Worm (Caenorhabditis elegans) whole organism, L2 larva: ENCODE results near the gene srx-105.

Experiments
- aly-2 ChIP-seq: fragments of 150-350 bp; optimal IDR thresholded peaks from 2 replicates; lab custom pipeline; 2014; ENCODE audit warnings: missing biosample characterization, missing genetic modification characterization
- ama-1 ChIP-seq: fragments of 150-350 bp; optimal IDR thresholded peaks from 2 replicates; lab custom pipeline; 2018; ENCODE audit warnings: inconsistent platforms
- blmp-1 ChIP-seq: sonication (generic microtip); optimal IDR thresholded peaks from 2 replicates; lab custom pipeline; 2017; ENCODE audit warnings: missing genetic modification characterization, mild to moderate bottlenecking, missing compliant biosample characterization, antibody characterized with exemption, moderate library complexity; ENCODE audit not compliant: insufficient read depth
- lin-11 ChIP-seq: fragments of 150-350 bp; sonication (generic microtip); optimal IDR thresholded peaks from 2 replicates; lab custom pipeline; 2014; ENCODE audit warnings: missing biosample characterization, missing genetic modification characterization, inconsistent platforms, mixed read lengths
- lin-13 ChIP-seq: fragments of 150-350 bp; optimal IDR thresholded peaks from 2 replicates; lab custom pipeline; 2014; ENCODE audit warnings: missing biosample characterization, missing genetic modification reagents, missing genetic modification characterization
- mab-5 ChIP-seq: fragments of 150-350 bp; optimal IDR thresholded peaks from 2 replicates; lab custom pipeline; 2014; ENCODE audit warnings: missing biosample characterization, missing genetic modification characterization
- nhr-12 ChIP-seq: fragments of 150-350 bp; optimal IDR thresholded peaks from 2 replicates; lab custom pipeline; 2014; ENCODE audit warnings: missing biosample characterization, missing genetic modification characterization
- nhr-25 ChIP-seq: fragments of 150-350 bp; sonication (generic microtip); optimal IDR thresholded peaks from 3 replicates; lab custom pipeline; 2014; ENCODE audit warnings: missing biosample characterization, missing genetic modification characterization
- snpc-4 ChIP-seq: fragments of 150-350 bp; optimal IDR thresholded peaks from 2 replicates; lab custom pipeline; 2014; ENCODE audit warnings: missing biosample characterization, missing genetic modification characterization
- ztf-4 ChIP-seq: fragments of 150-350 bp; optimal IDR thresholded peaks from 2 replicates; lab custom pipeline; 2014; ENCODE audit warnings: missing biosample characterization, missing genetic modification characterization

DNA sequence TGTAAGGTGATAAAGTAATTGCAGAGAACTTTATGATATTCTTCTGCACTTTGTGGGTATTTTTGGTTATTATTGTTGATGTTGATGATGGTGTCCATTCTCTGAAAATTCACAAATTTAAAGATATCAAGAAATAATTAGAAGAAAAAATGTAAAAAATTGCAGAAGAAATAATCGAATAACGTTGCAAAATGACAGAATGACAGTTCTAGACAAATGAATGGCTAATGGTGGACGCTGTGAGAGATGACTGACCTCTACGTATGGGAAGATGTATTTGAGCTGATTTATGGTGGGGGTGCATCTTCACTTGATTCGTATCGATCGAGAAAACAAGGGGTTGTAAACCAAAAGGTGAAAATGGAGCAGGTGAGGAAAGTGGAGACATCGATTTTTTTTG lies 27.7 kb downstream of the srx-105 start, which contains the start of gene sea-1:
- TF ChIP-seq nhr-25 (tag; lab: Kevin White, UChicago) (no peak), snpc-4 (tag; lab: Kevin White, UChicago) (no peak), lin-11 (no peak), aly-2 (tag; lab: Kevin White, UChicago) (no peak), mab-5 (tag; lab: Kevin White, UChicago) (no peak), blmp-1 (tag; lab: Kevin White, UChicago) (no peak), ama-1 (lab: Kevin White, UChicago) (no peak), nhr-12 (tag; lab: Kevin White, UChicago) (no peak), ztf-4 (tag; lab: Kevin White, UChicago) (no peak), lin-13 (GFP tag; lab: Kevin White, UChicago) (no peak)
